Worm (Caenorhabditis elegans) whole organism, late embryonic: ENCODE results near the gene spcs-2.

Experiments used
- K09A11.1 ChIP-seq: sonication (generic microtip); optimal IDR thresholded peaks from 2 replicates; lab custom pipeline; 2017; ENCODE audit warnings: antibody characterized with exemption, mild to moderate bottlenecking, missing genetic modification characterization, missing compliant biosample characterization; ENCODE audit not compliant: insufficient read depth
- ahr-1 ChIP-seq: sonication (generic microtip); optimal IDR thresholded peaks from 2 replicates; lab custom pipeline; 2016; ENCODE audit warnings: missing genetic modification characterization, missing compliant biosample characterization
- ceh-2 ChIP-seq: sonication (generic microtip); optimal IDR thresholded peaks from 2 replicates; lab custom pipeline; 2016; ENCODE audit warnings: missing genotype, missing genetic modification characterization, missing compliant biosample characterization
- ceh-6 ChIP-seq: fragments of 200-800 bp; sonication (Bioruptor generic); optimal IDR thresholded peaks from 2 replicates; lab custom pipeline; 2018; ENCODE audit warnings: mild to moderate bottlenecking, missing genetic modification characterization, missing compliant biosample characterization
- dve-1 ChIP-seq: sonication (generic microtip); optimal IDR thresholded peaks from 2 replicates; lab custom pipeline; 2017; ENCODE audit warnings: antibody characterized with exemption, mild to moderate bottlenecking, missing genetic modification characterization, missing compliant biosample characterization
- eyg-1 ChIP-seq: sonication (generic microtip); optimal IDR thresholded peaks from 2 replicates; lab custom pipeline; 2016; ENCODE audit warnings: missing genotype, missing genetic modification characterization, missing compliant biosample characterization
- fax-1 ChIP-seq: sonication (generic microtip); optimal IDR thresholded peaks from 2 replicates; lab custom pipeline; 2016; ENCODE audit warnings: missing genotype, missing genetic modification characterization, missing compliant biosample characterization
- lin-11 ChIP-seq: fragments of 200-800 bp; sonication (Bioruptor generic); optimal IDR thresholded peaks from 2 replicates; lab custom pipeline; 2018; ENCODE audit warnings: mild to moderate bottlenecking, missing genetic modification characterization, missing compliant biosample characterization
- mec-3 ChIP-seq: sonication (generic microtip); optimal IDR thresholded peaks from 2 replicates; lab custom pipeline; 2016; ENCODE audit warnings: borderline replicate concordance, missing genetic modification characterization, missing compliant biosample characterization
- nhr-11 ChIP-seq: fragments of 150-350 bp; optimal IDR thresholded peaks from 2 replicates; lab custom pipeline; 2014; ENCODE audit warnings: missing biosample characterization, missing genetic modification characterization
- pqm-1 ChIP-seq: sonication (generic microtip); optimal IDR thresholded peaks from 2 replicates; lab custom pipeline; 2016; ENCODE audit warnings: missing genetic modification characterization, missing compliant biosample characterization
- sox-4 ChIP-seq: sonication (generic microtip); optimal IDR thresholded peaks from 2 replicates; lab custom pipeline; 2017; ENCODE audit warnings: mild to moderate bottlenecking, missing genetic modification characterization, inconsistent platforms, missing compliant biosample characterization
- tbx-7 ChIP-seq: sonication (generic microtip); optimal IDR thresholded peaks from 2 replicates; lab custom pipeline; 2016; ENCODE audit warnings: missing genotype, missing genetic modification characterization, missing compliant biosample characterization
- unc-86 ChIP-seq: sonication (generic microtip); optimal IDR thresholded peaks from 2 replicates; lab custom pipeline; 2016; ENCODE audit warnings: missing genetic modification characterization, missing compliant biosample characterization

- no peak for TF ChIP-seq tbx-7
- TF ChIP-seq lin-11 (tag; lab: Kevin White, UChicago) = no peak
- TF ChIP-seq mec-3 = no peak
- no peak for TF ChIP-seq ceh-2 (tag; lab: Kevin White, UChicago)
- no peak for TF ChIP-seq ceh-6 (GFP tag; lab: Kevin White, UChicago)
- TF ChIP-seq nhr-11 = no peak
- TF ChIP-seq ahr-1 (tag; lab: Kevin White, UChicago) = no peak
- no peak for TF ChIP-seq dve-1 (tag; lab: Kevin White, UChicago)
- TF ChIP-seq eyg-1 (tag; lab: Kevin White, UChicago) = no peak
- no peak for TF ChIP-seq pqm-1 (tag; lab: Kevin White, UChicago)
- TF ChIP-seq sox-4 = no peak
- TF ChIP-seq unc-86 = no peak
- no peak for TF ChIP-seq fax-1 (tag; lab: Kevin White, UChicago)
- no peak for TF ChIP-seq K09A11.1
Observed at ce11 chrIII:12906611-12907037, 31.8 kb downstream of the spcs-2 start.
